Fruit fly (Drosophila melanogaster) whole organism, prepupa: ENCODE results near the gene bond.

Source experiments
- Blimp-1 ChIP-seq: fragments of 200-800 bp; sonication (Bioruptor generic); optimal IDR thresholded peaks from 3 replicates; lab custom pipeline; 2017; ENCODE audit warnings: missing biosample characterization, missing genetic modification characterization, mild to moderate bottlenecking, moderate library complexity, missing genetic modification reagents
- CG10631 ChIP-seq: fragments of 200-800 bp; sonication (Bioruptor generic); optimal IDR thresholded peaks from 2 replicates; lab custom pipeline; 2016; ENCODE audit warnings: missing biosample characterization, missing genetic modification characterization
- CG10669 ChIP-seq: fragments of 200-800 bp; sonication (Bioruptor generic); optimal IDR thresholded peaks from 3 replicates; lab custom pipeline; 2018; ENCODE audit warnings: missing biosample characterization, mild to moderate bottlenecking, missing genetic modification characterization, moderate library complexity
- CG11294 ChIP-seq: fragments of 200-800 bp; sonication (Bioruptor generic); IDR thresholded peaks from 2 replicates; pipeline ENCODE4 v1.3.6; 2022; ENCODE audit warnings: missing biosample characterization, missing genetic modification characterization
- CG11762 ChIP-seq: fragments of 200-800 bp; sonication (Bioruptor generic); optimal IDR thresholded peaks from 3 replicates; lab custom pipeline; 2016; ENCODE audit warnings: missing biosample characterization, missing genetic modification characterization; ENCODE audit not compliant: insufficient read depth
- CG11902 ChIP-seq: fragments of 200-800 bp; sonication (Bioruptor generic); optimal IDR thresholded peaks from 3 replicates; lab custom pipeline; 2016; ENCODE audit warnings: missing biosample characterization, missing genetic modification characterization
- CG15336 ChIP-seq: fragments of 200-800 bp; sonication (Bioruptor generic); IDR thresholded peaks from 2 replicates; pipeline ENCODE4 v1.3.6; 2022; ENCODE audit warnings: missing biosample characterization, missing genetic modification characterization
- CG1621 ChIP-seq: fragments of 200-800 bp; sonication (Bioruptor generic); optimal IDR thresholded peaks from 3 replicates; lab custom pipeline; 2018; ENCODE audit warnings: missing biosample characterization, mild to moderate bottlenecking, missing genetic modification characterization
- CG16779 ChIP-seq: fragments of 200-800 bp; sonication (Bioruptor generic); optimal IDR thresholded peaks from 3 replicates; lab custom pipeline; 2017; ENCODE audit warnings: missing biosample characterization, mild to moderate bottlenecking, missing genetic modification characterization
- CG3032 ChIP-seq: fragments of 200-800 bp; optimal IDR thresholded peaks from 2 replicates; lab custom pipeline; 2019; ENCODE audit warnings: missing biosample characterization, mild to moderate bottlenecking, missing genetic modification characterization, moderate library complexity
- CG31627 ChIP-seq: fragments of 200-800 bp; sonication (Bioruptor generic); optimal IDR thresholded peaks from 3 replicates; lab custom pipeline; 2016; ENCODE audit warnings: missing biosample characterization, missing genetic modification characterization
- CG32006 ChIP-seq: fragments of 200-800 bp; sonication (Bioruptor generic); optimal IDR thresholded peaks from 3 replicates; lab custom pipeline; 2017; ENCODE audit warnings: missing biosample characterization, mild to moderate bottlenecking, missing genetic modification characterization
- CG3919 ChIP-seq: fragments of 200-800 bp; sonication (Bioruptor generic); optimal IDR thresholded peaks from 3 replicates; lab custom pipeline; 2016; ENCODE audit warnings: missing biosample characterization, missing genetic modification characterization
- CG4318 ChIP-seq: fragments of 200-800 bp; sonication (Bioruptor generic); optimal IDR thresholded peaks from 3 replicates; lab custom pipeline; 2017; ENCODE audit warnings: missing biosample characterization, mild to moderate bottlenecking, missing genetic modification characterization
- CG6163 ChIP-seq: fragments of 200-800 bp; sonication (Bioruptor generic); IDR thresholded peaks from 3 replicates; pipeline ENCODE4 v1.3.6; 2022; ENCODE audit warnings: missing biosample characterization, missing genetic modification characterization
- CG6276 ChIP-seq: fragments of 200-800 bp; sonication (Bioruptor generic); optimal IDR thresholded peaks from 2 replicates; lab custom pipeline; 2017; ENCODE audit warnings: missing biosample characterization, mild to moderate bottlenecking, missing genetic modification characterization
- CG6792 ChIP-seq: fragments of 200-800 bp; sonication (Bioruptor generic); optimal IDR thresholded peaks from 3 replicates; lab custom pipeline; 2016; ENCODE audit warnings: missing biosample characterization, missing genetic modification characterization
- CG6808 ChIP-seq: fragments of 200-800 bp; sonication (Bioruptor generic); optimal IDR thresholded peaks from 3 replicates; lab custom pipeline; 2017; ENCODE audit warnings: missing biosample characterization, missing genetic modification characterization, mild to moderate bottlenecking, moderate library complexity, missing genetic modification reagents
- CG6854 ChIP-seq: fragments of 200-800 bp; sonication (Bioruptor generic); optimal IDR thresholded peaks from 2 replicates; lab custom pipeline; 2017; ENCODE audit warnings: missing biosample characterization, mild to moderate bottlenecking, missing genetic modification characterization
- CG8119 ChIP-seq: fragments of 200-800 bp; sonication (Bioruptor generic); IDR thresholded peaks from 3 replicates; pipeline ENCODE4 v1.3.6; 2022; ENCODE audit warnings: missing biosample characterization, missing genetic modification characterization
- CG8319 ChIP-seq: fragments of 200-800 bp; sonication (Bioruptor generic); optimal IDR thresholded peaks from 3 replicates; lab custom pipeline; 2016; ENCODE audit warnings: missing biosample characterization, missing genetic modification characterization
- CG8632 ChIP-seq: fragments of 200-800 bp; sonication (Bioruptor generic); optimal IDR thresholded peaks from 3 replicates; lab custom pipeline; 2016; ENCODE audit warnings: missing biosample characterization, missing genetic modification characterization
- CG9139 ChIP-seq: fragments of 200-800 bp; sonication (Bioruptor generic); optimal IDR thresholded peaks from 3 replicates; lab custom pipeline; 2017; ENCODE audit warnings: missing biosample characterization, mild to moderate bottlenecking, missing genetic modification characterization
- Eip78C ChIP-seq: fragments of 200-800 bp; sonication (Bioruptor generic); peaks from one replicate; lab custom pipeline; 2016; ENCODE audit warnings: missing biosample characterization, missing genetic modification characterization
- Eip93F ChIP-seq: fragments of 200-800 bp; sonication (Bioruptor generic); optimal IDR thresholded peaks from 2 replicates; lab custom pipeline; 2016; ENCODE audit warnings: missing biosample characterization, mild to moderate bottlenecking, missing genetic modification characterization
- Ets96B ChIP-seq: fragments of 200-800 bp; optimal IDR thresholded peaks from 2 replicates; lab custom pipeline; 2019; ENCODE audit warnings: missing biosample characterization, mild to moderate bottlenecking, missing genetic modification characterization, moderate library complexity
- Gug ChIP-seq: fragments of 200-800 bp; sonication (Bioruptor generic); IDR thresholded peaks from 2 replicates; pipeline ENCODE4 v1.3.6; 2022; ENCODE audit warnings: missing biosample characterization, missing genetic modification characterization
- Hr38 ChIP-seq: sonication (Bioruptor generic); optimal IDR thresholded peaks from 2 replicates; lab custom pipeline; 2016; ENCODE audit warnings: missing biosample characterization, missing genetic modification characterization
- Hr39 ChIP-seq: fragments of 200-800 bp; sonication (Bioruptor generic); optimal IDR thresholded peaks from 2 replicates; lab custom pipeline; 2016; ENCODE audit warnings: missing biosample characterization, missing genetic modification characterization
- Hr4 ChIP-seq: fragments of 200-800 bp; sonication (Bioruptor generic); optimal IDR thresholded peaks from 3 replicates; lab custom pipeline; 2016; ENCODE audit warnings: missing biosample characterization, missing genetic modification characterization
- Lpt ChIP-seq: fragments of 200-800 bp; sonication (Bioruptor generic); optimal IDR thresholded peaks from 3 replicates; lab custom pipeline; 2016; ENCODE audit warnings: missing biosample characterization, missing genetic modification characterization
- Met ChIP-seq: fragments of 200-800 bp; sonication (Bioruptor generic); optimal IDR thresholded peaks from 3 replicates; lab custom pipeline; 2016; ENCODE audit warnings: missing biosample characterization, missing genetic modification characterization
- Sox102F ChIP-seq: fragments of 200-800 bp; sonication (Bioruptor generic); optimal IDR thresholded peaks from 2 replicates; lab custom pipeline; 2016; ENCODE audit warnings: missing biosample characterization, mild to moderate bottlenecking, missing genetic modification characterization
- Sox15 ChIP-seq: fragments of 200-800 bp; sonication (Bioruptor generic); optimal IDR thresholded peaks from 3 replicates; lab custom pipeline; 2016; ENCODE audit warnings: missing biosample characterization, missing genetic modification characterization
- achi ChIP-seq: fragments of 200-800 bp; sonication (Bioruptor generic); optimal IDR thresholded peaks from 3 replicates; lab custom pipeline; 2016; ENCODE audit warnings: missing biosample characterization, missing genetic modification characterization
- acj6 ChIP-seq: fragments of 200-800 bp; sonication (Bioruptor generic); optimal IDR thresholded peaks from 3 replicates; lab custom pipeline; 2016; ENCODE audit warnings: missing biosample characterization, missing genetic modification characterization
- cyc ChIP-seq: fragments of 200-800 bp; sonication (Bioruptor generic); optimal IDR thresholded peaks from 3 replicates; lab custom pipeline; 2016; ENCODE audit warnings: missing biosample characterization, missing genetic modification characterization
- dsx ChIP-seq: fragments of 200-800 bp; optimal IDR thresholded peaks from 3 replicates; lab custom pipeline; 2019; ENCODE audit warnings: missing biosample characterization, mild to moderate bottlenecking, missing genetic modification characterization, moderate library complexity; ENCODE audit not compliant: poor library complexity, severe bottlenecking
- eg ChIP-seq: fragments of 200-800 bp; sonication (Bioruptor generic); IDR thresholded peaks from 3 replicates; pipeline ENCODE4 v1.3.6; 2022; ENCODE audit warnings: missing biosample characterization, missing genetic modification characterization
- esn ChIP-seq: fragments of 200-800 bp; sonication (Bioruptor generic); optimal IDR thresholded peaks from 2 replicates; lab custom pipeline; 2016; ENCODE audit warnings: missing biosample characterization, mild to moderate bottlenecking, missing genetic modification characterization, moderate library complexity
- fd59A ChIP-seq: fragments of 200-800 bp; sonication (Bioruptor generic); optimal IDR thresholded peaks from 2 replicates; lab custom pipeline; 2017; ENCODE audit warnings: missing biosample characterization, mild to moderate bottlenecking, missing genetic modification characterization, missing genetic modification reagents
- fd85E ChIP-seq: fragments of 200-800 bp; sonication (Bioruptor generic); optimal IDR thresholded peaks from 3 replicates; lab custom pipeline; 2016; ENCODE audit warnings: missing biosample characterization, missing genetic modification characterization
- fkh ChIP-seq: fragments of 200-800 bp; sonication (Bioruptor generic); optimal IDR thresholded peaks from 3 replicates; lab custom pipeline; 2017; ENCODE audit warnings: missing biosample characterization, mild to moderate bottlenecking, missing genetic modification characterization, moderate library complexity
- lz ChIP-seq: fragments of 200-800 bp; sonication (Bioruptor generic); optimal IDR thresholded peaks from 3 replicates; lab custom pipeline; 2016; ENCODE audit warnings: missing biosample characterization, missing genetic modification characterization
- net ChIP-seq: fragments of 200-800 bp; sonication (Bioruptor generic); optimal IDR thresholded peaks from 3 replicates; lab custom pipeline; 2016; ENCODE audit warnings: missing biosample characterization, missing genetic modification characterization
- pdm3 ChIP-seq: fragments of 200-800 bp; sonication (Bioruptor generic); optimal IDR thresholded peaks from 3 replicates; lab custom pipeline; 2016; ENCODE audit warnings: missing biosample characterization, missing genetic modification characterization
- salr ChIP-seq, 2 experiments: fragments of 200-800 bp; sonication (Bioruptor generic); optimal IDR thresholded peaks; 3 replicates each; lab custom pipeline; 2016 to 2018; ENCODE audit warnings: missing biosample characterization in 2 of 2, missing genetic modification characterization in 2 of 2, mild to moderate bottlenecking in 1 of 2
- spab ChIP-seq: fragments of 200-800 bp; sonication (Bioruptor generic); optimal IDR thresholded peaks from 2 replicates; lab custom pipeline; 2017; ENCODE audit warnings: missing biosample characterization, mild to moderate bottlenecking, missing genetic modification characterization, missing genetic modification reagents
- svp ChIP-seq: fragments of 200-800 bp; sonication (Bioruptor generic); peaks from one replicate; lab custom pipeline; 2016; ENCODE audit warnings: missing biosample characterization, missing genetic modification characterization
- topi ChIP-seq: fragments of 200-800 bp; sonication (Bioruptor generic); optimal IDR thresholded peaks from 3 replicates; lab custom pipeline; 2016; ENCODE audit warnings: missing biosample characterization, missing genetic modification characterization

Gene bond

dm6 chr3R:22586525-22586924 lies 36.0 kb downstream of the bond start, which contains the start of gene btn:
TSS of gene btn (minus strand) at chr3R:22586625.
- TF ChIP-seq Met, result no peak

DNA sequence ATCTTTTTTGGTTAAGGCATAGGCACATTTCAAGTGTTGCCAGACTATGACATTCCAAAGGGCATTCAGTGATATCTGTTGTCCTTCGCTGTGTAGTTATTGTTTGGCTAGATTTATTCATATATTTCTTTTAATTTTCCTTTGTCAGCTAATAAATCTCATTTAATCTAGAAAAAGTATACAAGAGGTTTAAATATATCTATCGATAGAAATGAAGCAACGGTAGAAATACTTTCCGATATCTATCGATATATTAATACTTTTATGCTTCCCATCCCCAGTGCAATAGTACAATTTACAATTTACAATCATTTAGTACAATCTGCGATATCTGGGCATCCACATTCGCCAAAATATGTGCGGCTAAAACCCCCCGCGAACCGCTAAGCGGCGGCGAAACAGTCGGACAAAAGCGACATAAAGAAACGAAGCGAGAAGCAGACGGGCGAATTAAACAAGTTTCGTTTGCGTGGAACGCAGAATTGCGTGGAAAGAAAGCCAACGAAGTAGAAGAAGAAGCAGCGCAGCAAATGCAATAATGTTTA lies 37.0 kb downstream of the bond start, which contains the start of gene Efa6:
Gene Efa6 (plus strand): TSS at position 337 of the 545 bp plus-strand sequence.
- TF ChIP-seq Ets96B (tag; lab: Kevin White, UChicago) (peak; percentile 7), CG11294 (no peak), Blimp-1 (GFP tag; lab: Kevin White, UChicago) (no peak), dsx (GFP tag; lab: Kevin White, UChicago) (peak; percentile 50), Lpt (GFP tag; lab: Kevin White, UChicago) (no peak), cyc (GFP tag; lab: Kevin White, UChicago) (peak; percentile 14), CG10631 (no peak), CG6163 (no peak), CG1621 (tag; lab: Kevin White, UChicago) (no peak), esn (peak; percentile 53), CG4318 (GFP tag; lab: Kevin White, UChicago) (no peak), CG6808 (GFP tag; lab: Kevin White, UChicago) (peak; percentile 8), CG8319 (no peak), Gug (GFP tag; lab: Robert Waterston, UW) (no peak), CG15336 (GFP tag; lab: Robert Waterston, UW) (peak; percentile 37; the same call in 1 of the 2 replicates), Met (no peak), Hr4 (GFP tag; lab: Kevin White, UChicago) (peak; percentile 53), CG3919 (peak; percentile 35), CG32006 (GFP tag; lab: Kevin White, UChicago) (no peak), CG3032 (tag; lab: Kevin White, UChicago) (peak; percentile 0), spab (no peak), fd85E (GFP tag; lab: Kevin White, UChicago) (no peak), fd59A (GFP tag; lab: Kevin White, UChicago) (no peak), CG16779 (no peak), CG6854 (GFP tag; lab: Kevin White, UChicago) (peak; percentile 57), fkh (GFP tag; lab: Kevin White, UChicago) (peak; percentile 50), acj6 (GFP tag; lab: Kevin White, UChicago) (no peak), CG11762 (no peak), salr (GFP tag; optimal IDR thresholded peaks at IDR 0.05; lab: Kevin White, UChicago) (no peak), CG11902 (GFP tag; lab: Kevin White, UChicago) (peak; percentile 21), Sox102F (GFP tag; lab: Kevin White, UChicago) (no peak), Hr38 (GFP tag; lab: Kevin White, UChicago) (no peak), Sox15 (peak; percentile 12), Hr39 (GFP tag; lab: Kevin White, UChicago) (peak; percentile 6), svp (GFP tag; lab: Kevin White, UChicago) (no peak), eg (GFP tag; lab: Robert Waterston, UW) (no peak), pdm3 (GFP tag; lab: Kevin White, UChicago) (no peak), lz (GFP tag; lab: Kevin White, UChicago) (peak; percentile 36), CG9139 (GFP tag; lab: Kevin White, UChicago) (no peak), CG10669 (GFP tag; lab: Kevin White, UChicago) (no peak), topi (GFP tag; lab: Kevin White, UChicago) (peak; percentile 40), CG8119 (GFP tag; lab: Robert Waterston, UW) (peak; percentile 47; the same call in 1 of the 3 replicates), CG8632 (GFP tag; lab: Kevin White, UChicago) (no peak), CG6792 (no peak), CG31627 (GFP tag; lab: Kevin White, UChicago) (peak; percentile 50), Eip78C (GFP tag; lab: Kevin White, UChicago) (peak; percentile 78), net (no peak), Eip93F (no peak), CG6276 (GFP tag; lab: Kevin White, UChicago) (no peak), achi (no peak)
